Worm (Caenorhabditis elegans): ENCODE measurements around the gene ZC204.17.
A peak's percentile ranks its signal among the peaks of the same experiment; 100 is the strongest.

ZC204.17 gene

ce11 chrII:1663516-1663915 is 17.4 kb upstream of the ZC204.17 start, which contains the start of gene duxl-1 (continued):
- TF ChIP-seq snpc-1.2 (GFP tag; IDR thresholded peaks at IDR 0.05) (no peak), daf-19 (GFP tag; conservative IDR thresholded peaks at IDR 0.05) (no peak), ztf-11 (tag; optimal IDR thresholded peaks at IDR 0.05) (no peak), nhr-28 (tag; optimal IDR thresholded peaks at IDR 0.05) (peak; percentile 36), pqm-1 (tag; optimal IDR thresholded peaks at IDR 0.05) (peak; percentile 16), nhr-111 (GFP tag; optimal IDR thresholded peaks at IDR 0.05) (no peak), arid-1 (GFP tag; conservative IDR thresholded peaks at IDR 0.05) (no peak), vab-7 (GFP tag; IDR thresholded peaks at IDR 0.05) (no peak), tag-97 (GFP tag; IDR thresholded peaks at IDR 0.05) (no peak), nhr-25 (tag; optimal IDR thresholded peaks at IDR 0.05; ENCODE audit: borderline replicate concordance, insufficient read depth) (no peak), mep-1 (tag; optimal IDR thresholded peaks at IDR 0.05) (no peak), nhr-77 (tag; optimal IDR thresholded peaks at IDR 0.05) (no peak), madf-9 (GFP tag; conservative IDR thresholded peaks at IDR 0.05) (no peak), Y48G9A.11 (GFP tag; IDR thresholded peaks at IDR 0.05) (no peak), hmg-1.1 (GFP tag; IDR thresholded peaks at IDR 0.05) (peak; percentile 33; the same call in 1 of the 2 replicates), hif-1 (tag; optimal IDR thresholded peaks at IDR 0.05) (peak in 1 of 2 experiments; percentile 86), mdl-1 (tag; optimal IDR thresholded peaks at IDR 0.05) (peak in 1 of 2 experiments; percentile 2), ceh-28 (tag; optimal IDR thresholded peaks at IDR 0.05) (no peak), aha-1 (tag) (peak; percentile 93), mxl-3 (GFP tag; optimal IDR thresholded peaks at IDR 0.05) (peak; percentile 7), unc-62 (GFP tag; optimal IDR thresholded peaks at IDR 0.05 in 1 of 2) (peak in 1 of 2 experiments; percentile 81), unc-62 (tag; optimal IDR thresholded peaks at IDR 0.05) (no peak), snpc-4 (tag; optimal IDR thresholded peaks at IDR 0.05) (no peak), ceh-82 (tag; optimal IDR thresholded peaks at IDR 0.05) (no peak), rbr-2 (tag; optimal IDR thresholded peaks at IDR 0.05) (no peak), fos-1 (tag; optimal IDR thresholded peaks at IDR 0.05) (no peak), lin-39 (tag; optimal IDR thresholded peaks at IDR 0.05) (no peak), aly-2 (tag; optimal IDR thresholded peaks at IDR 0.05) (no peak), Y75B8A.6 (GFP tag; IDR thresholded peaks at IDR 0.05) (no peak), F37D6.2 (tag; optimal IDR thresholded peaks at IDR 0.05) (no peak), nhr-10 (tag; optimal IDR thresholded peaks at IDR 0.05) (no peak), nhr-76 (tag; optimal IDR thresholded peaks at IDR 0.05) (no peak), nhr-6 (tag; optimal IDR thresholded peaks at IDR 0.05) (no peak), gei-8 (GFP tag; optimal IDR thresholded peaks at IDR 0.05) (no peak), dmd-8 (GFP tag; IDR thresholded peaks at IDR 0.05) (no peak), attf-4 (tag; optimal IDR thresholded peaks at IDR 0.05) (no peak), hlh-11 (tag; optimal IDR thresholded peaks at IDR 0.05) (peak; percentile 65), nhr-41 (GFP tag; IDR thresholded peaks at IDR 0.05) (peak; percentile 50; the same call in 1 of the 2 replicates), nhr-48 (tag; optimal IDR thresholded peaks at IDR 0.05) (peak; percentile 6), ceh-32 (tag; optimal IDR thresholded peaks at IDR 0.05; ENCODE audit: poor library complexity) (no peak), F10B5.3 (tag; optimal IDR thresholded peaks at IDR 0.05) (no peak), skn-1 (tag; optimal IDR thresholded peaks at IDR 0.05) (no peak)

- TF ChIP-seq lsy-2 (tag; optimal IDR thresholded peaks at IDR 0.05), result peak in 1 of 2 experiments; percentile 46
- peak; percentile 51 for TF ChIP-seq mes-2 (tag; optimal IDR thresholded peaks at IDR 0.05; ENCODE audit: poor library complexity, severe bottlenecking)
- TF ChIP-seq set-16 (GFP tag; IDR thresholded peaks at IDR 0.05), result no peak
Observed at ce11 chrII:1662881-1663280, 16.8 kb upstream of the ZC204.17 start, which contains the start of gene ZC204.14. ZC204.14 (minus strand) TSS chrII:1662949.

Measured in whole organism, L4 larva.